Worm (Caenorhabditis elegans): ENCODE data around the gene ZK1098.12.

Gene ZK1098.12

ce11 chrIII:9564410-9564809 is 19.5 kb downstream of the ZK1098.12 start, which contains the start of gene C48B4.10:
TSS of gene C48B4.10 (minus strand) at chrIII:9564510.
- TF ChIP-seq aly-2 (tag; optimal IDR thresholded peaks at IDR 0.05) (no peak), mdl-1 (tag; optimal IDR thresholded peaks at IDR 0.05) (no peak), unc-55 (GFP tag; optimal IDR thresholded peaks at IDR 0.05) (no peak), unc-62 (GFP tag; optimal IDR thresholded peaks at IDR 0.05) (no peak)

DNA sequence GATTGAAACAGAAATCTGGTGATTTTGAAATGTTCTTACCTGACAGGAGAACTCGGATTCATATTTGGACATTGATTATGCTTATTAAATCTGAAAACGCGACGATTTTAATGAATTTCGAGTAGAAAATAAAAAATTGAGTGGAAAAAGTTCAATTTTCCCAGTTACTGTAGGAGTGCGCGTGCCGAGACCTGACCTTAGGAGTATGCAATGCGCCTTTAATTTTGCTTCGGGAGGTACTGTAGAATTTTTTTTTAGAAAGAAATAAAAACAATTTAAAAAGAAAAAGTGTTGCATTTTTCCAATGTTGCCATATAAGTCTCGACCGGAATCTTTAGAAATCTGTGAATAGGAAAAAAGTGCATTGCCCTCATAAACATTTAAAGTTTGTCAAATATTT is 21.1 kb downstream of the ZK1098.12 start, which contains the start of gene C48B4.11:
Gene C48B4.11 (minus strand): TSS at position 143 of the 400 bp plus-strand sequence.
- TF ChIP-seq ama-1 (optimal IDR thresholded peaks at IDR 0.05): no peak
- TF ChIP-seq nhr-12 (tag; optimal IDR thresholded peaks at IDR 0.05): no peak
- TF ChIP-seq sma-9 (GFP tag; optimal IDR thresholded peaks at IDR 0.05): no peak
- TF ChIP-seq sma-9 (tag; optimal IDR thresholded peaks at IDR 0.05): no peak
- no peak for TF ChIP-seq egl-27 (tag; optimal IDR thresholded peaks at IDR 0.05)
- no peak for TF ChIP-seq zag-1 (tag; optimal IDR thresholded peaks at IDR 0.05)
- TF ChIP-seq sma-3 (GFP tag; optimal IDR thresholded peaks at IDR 0.05): no peak

- no peak for TF ChIP-seq nhr-12 (tag; optimal IDR thresholded peaks at IDR 0.05)
- TF ChIP-seq snpc-4 (tag; optimal IDR thresholded peaks at IDR 0.05): no peak
- TF ChIP-seq crh-2 (tag; optimal IDR thresholded peaks at IDR 0.05): no peak
- no peak for TF ChIP-seq nhr-6 (tag; optimal IDR thresholded peaks at IDR 0.05)
- TF ChIP-seq nhr-237 (tag; optimal IDR thresholded peaks at IDR 0.05): no peak
- TF ChIP-seq ztf-1 (GFP tag; conservative IDR thresholded peaks at IDR 0.05): no peak
- TF ChIP-seq mab-5 (tag; optimal IDR thresholded peaks at IDR 0.05): no peak
- TF ChIP-seq nhr-23 (tag; optimal IDR thresholded peaks at IDR 0.05): no peak
- no peak for TF ChIP-seq fos-1 (tag; optimal IDR thresholded peaks at IDR 0.05)
- TF ChIP-seq aly-2 (tag; optimal IDR thresholded peaks at IDR 0.05): no peak
- TF ChIP-seq nhr-77 (tag; optimal IDR thresholded peaks at IDR 0.05): no peak
- TF ChIP-seq unc-62 (GFP tag; optimal IDR thresholded peaks at IDR 0.05): no peak
- no peak for TF ChIP-seq blmp-1 (tag; optimal IDR thresholded peaks at IDR 0.05; ENCODE audit: insufficient read depth)
- no peak for TF ChIP-seq gmeb-1 (tag; optimal IDR thresholded peaks at IDR 0.05)
Measured at ce11 chrIII:9568451-9568850, 23.5 kb downstream of the ZK1098.12 start, which contains the start of gene C48B4.13. TSS of gene C48B4.13 (plus strand) at chrIII:9568751.

ce11 chrIII:9570869-9571268 is 25.9 kb downstream of the ZK1098.12 start:
- TF ChIP-seq skn-1 (tag; optimal IDR thresholded peaks at IDR 0.05) (no peak), lsy-2 (tag; optimal IDR thresholded peaks at IDR 0.05) (peak in 1 of 2 experiments; percentile 48), gmeb-1 (tag; optimal IDR thresholded peaks at IDR 0.05) (peak; percentile 72), ztf-11 (tag; optimal IDR thresholded peaks at IDR 0.05) (no peak)

- TF ChIP-seq ama-1 (optimal IDR thresholded peaks at IDR 0.05): no peak
- no peak for TF ChIP-seq fos-1 (tag; optimal IDR thresholded peaks at IDR 0.05)
- TF ChIP-seq mdl-1 (tag; optimal IDR thresholded peaks at IDR 0.05): no peak
- no peak for TF ChIP-seq mab-5 (tag; optimal IDR thresholded peaks at IDR 0.05)
- TF ChIP-seq nhr-77 (tag; optimal IDR thresholded peaks at IDR 0.05): no peak
- TF ChIP-seq nhr-25 (tag; optimal IDR thresholded peaks at IDR 0.05): no peak
- TF ChIP-seq gmeb-1 (tag; optimal IDR thresholded peaks at IDR 0.05): no peak
- TF ChIP-seq lin-13 (GFP tag; optimal IDR thresholded peaks at IDR 0.05): peak; percentile 18
- no peak for TF ChIP-seq R02D3.7 (tag; optimal IDR thresholded peaks at IDR 0.05)
- no peak for TF ChIP-seq nhr-237 (tag; optimal IDR thresholded peaks at IDR 0.05)
- no peak for TF ChIP-seq ztf-11 (tag; optimal IDR thresholded peaks at IDR 0.05)
- no peak for TF ChIP-seq nhr-12 (tag; optimal IDR thresholded peaks at IDR 0.05)
- peak in 1 of 2 experiments; percentile 54 for TF ChIP-seq lsy-2 (tag; optimal IDR thresholded peaks at IDR 0.05)
- TF ChIP-seq skn-1 (tag; optimal IDR thresholded peaks at IDR 0.05): no peak
- no peak for TF ChIP-seq sem-4 (tag; optimal IDR thresholded peaks at IDR 0.05)
- TF ChIP-seq alr-1 (tag; optimal IDR thresholded peaks at IDR 0.05): no peak
- TF ChIP-seq unc-62 (GFP tag; optimal IDR thresholded peaks at IDR 0.05): no peak
- TF ChIP-seq mbf-1 (tag; optimal IDR thresholded peaks at IDR 0.05): no peak
- TF ChIP-seq nhr-129 (tag; optimal IDR thresholded peaks at IDR 0.05): peak; percentile 60
- peak; percentile 44 for TF ChIP-seq unc-55 (GFP tag; optimal IDR thresholded peaks at IDR 0.05)
- TF ChIP-seq crh-2 (tag; optimal IDR thresholded peaks at IDR 0.05): peak; percentile 22
- no peak for TF ChIP-seq aly-2 (tag; optimal IDR thresholded peaks at IDR 0.05)
- peak; percentile 75 for TF ChIP-seq C34F6.9 (tag; optimal IDR thresholded peaks at IDR 0.05)
- TF ChIP-seq ztf-4 (tag; optimal IDR thresholded peaks at IDR 0.05): no peak
Measured at ce11 chrIII:9580039-9580891, 35.3 kb downstream of the ZK1098.12 start, which contains the start of gene ced-7. TSS of gene ced-7 (minus strand) at chrIII:9580089.
